Worm (Caenorhabditis elegans): ENCODE data around the gene F43D2.3.
A peak's percentile ranks its signal among the peaks of the same experiment; 100 is the strongest.

F43D2.3 gene

DNA sequence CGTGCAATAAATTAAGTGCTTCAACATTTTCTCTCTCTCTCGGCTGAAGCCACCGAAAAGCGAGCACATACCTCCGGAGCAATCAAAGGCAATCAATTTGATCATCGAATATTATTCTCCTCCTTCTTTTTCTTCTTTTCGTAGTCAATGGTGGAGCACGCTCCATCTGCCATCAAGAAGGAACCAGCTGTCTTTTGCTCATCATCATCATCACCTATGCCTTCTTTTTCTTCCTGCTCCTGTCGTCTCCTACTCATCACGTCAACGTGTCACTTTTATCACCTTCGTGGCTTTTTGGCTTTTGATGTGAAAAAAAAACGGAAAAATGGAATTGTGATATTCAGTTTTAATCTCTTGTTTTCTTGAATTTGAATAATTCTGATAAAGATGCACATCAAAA lies 6.0 kb upstream of the F43D2.3 start:
- TF ChIP-seq bed-3 (GFP tag; optimal IDR thresholded peaks at IDR 0.05) (no peak), pha-4 (tag; optimal IDR thresholded peaks at IDR 0.05) (no peak), lin-13 (tag; optimal IDR thresholded peaks at IDR 0.05) (no peak), hlh-1 (tag; optimal IDR thresholded peaks at IDR 0.05) (peak; percentile 80), elt-3 (tag; optimal IDR thresholded peaks at IDR 0.05) (no peak), mep-1 (tag; optimal IDR thresholded peaks at IDR 0.05) (no peak), mab-5 (tag; optimal IDR thresholded peaks at IDR 0.05) (no peak), sem-2 (GFP tag; optimal IDR thresholded peaks at IDR 0.05) (no peak), lsy-2 (tag; optimal IDR thresholded peaks at IDR 0.05) (no peak), ceh-39 (tag; optimal IDR thresholded peaks at IDR 0.05) (no peak), elt-1 (tag; optimal IDR thresholded peaks at IDR 0.05; ENCODE audit: borderline replicate concordance, insufficient read depth) (no peak), ces-1 (GFP tag; optimal IDR thresholded peaks at IDR 0.05) (no peak), nhr-12 (tag; optimal IDR thresholded peaks at IDR 0.05) (no peak), unc-62 (GFP tag; optimal IDR thresholded peaks at IDR 0.05) (peak; percentile 95), unc-120 (tag; optimal IDR thresholded peaks at IDR 0.05; ENCODE audit: poor library complexity, severe bottlenecking) (peak; percentile 54)

DNA sequence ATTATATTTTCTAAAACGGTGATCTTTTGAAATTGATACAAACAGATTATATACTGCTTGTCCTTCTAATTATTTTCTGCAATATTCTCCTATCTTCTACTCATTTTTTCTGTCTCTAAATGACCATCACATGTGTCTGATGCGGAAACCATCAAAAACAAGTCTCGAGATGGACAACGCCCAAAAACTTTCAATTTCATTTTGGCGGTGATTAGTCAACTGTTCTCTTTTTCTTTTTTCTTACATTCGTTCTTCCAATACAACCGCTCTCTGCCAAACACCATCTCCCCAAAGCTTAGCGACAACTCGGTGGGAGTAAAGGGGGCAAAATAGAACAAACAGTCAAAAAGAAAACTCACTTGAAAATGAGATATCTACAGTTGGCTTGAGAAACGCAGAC lies 1.6 kb downstream of the F43D2.3 start:
- no peak for TF ChIP-seq flh-1 (GFP tag; optimal IDR thresholded peaks at IDR 0.05)
- TF ChIP-seq lin-32 (GFP tag; optimal IDR thresholded peaks at IDR 0.05), result no peak
- no peak for TF ChIP-seq nhr-237 (tag; optimal IDR thresholded peaks at IDR 0.05)
- no peak for TF ChIP-seq mls-2 (tag; optimal IDR thresholded peaks at IDR 0.05)
- TF ChIP-seq nhr-2 (tag; optimal IDR thresholded peaks at IDR 0.05), result no peak

DNA sequence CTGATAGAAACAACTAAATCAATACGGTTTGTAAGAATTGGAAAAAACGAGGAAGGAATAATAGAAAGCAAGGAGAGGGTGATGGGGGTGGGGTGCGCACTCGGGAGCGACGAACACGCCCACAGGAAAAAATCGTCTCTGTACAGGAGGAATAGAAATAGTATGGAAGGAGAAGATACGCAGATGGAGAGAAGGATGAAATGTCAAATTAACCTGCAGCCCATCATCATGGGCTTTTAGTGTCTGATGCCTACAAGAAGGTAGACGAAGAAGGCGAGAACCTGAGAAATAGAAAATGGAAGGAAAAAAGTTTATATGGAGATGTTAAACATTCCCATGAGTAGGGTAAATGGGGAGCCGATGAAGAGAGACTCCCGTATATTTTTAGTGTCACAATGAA lies 3.4 kb downstream of the F43D2.3 start, which contains the start of gene F43D2.6:
F43D2.6 (minus strand) TSS at position 62 of the 400 bp plus-strand sequence.
- no peak for TF ChIP-seq mls-2 (tag; optimal IDR thresholded peaks at IDR 0.05)
- no peak for TF ChIP-seq elt-1 (tag; optimal IDR thresholded peaks at IDR 0.05; ENCODE audit: borderline replicate concordance, insufficient read depth)
- TF ChIP-seq ceh-43 (GFP tag; optimal IDR thresholded peaks at IDR 0.05), result no peak
- no peak for TF ChIP-seq ceh-39 (tag; optimal IDR thresholded peaks at IDR 0.05)
- TF ChIP-seq ceh-83 (GFP tag; optimal IDR thresholded peaks at IDR 0.05), result no peak
- no peak for TF ChIP-seq unc-39 (tag; optimal IDR thresholded peaks at IDR 0.05)
- no peak for TF ChIP-seq zip-8 (tag; optimal IDR thresholded peaks at IDR 0.05)
- TF ChIP-seq drap-1 (GFP tag; optimal IDR thresholded peaks at IDR 0.05), result no peak
- TF ChIP-seq unc-120 (tag; optimal IDR thresholded peaks at IDR 0.05; ENCODE audit: poor library complexity, severe bottlenecking), result no peak
- no peak for TF ChIP-seq ham-2 (GFP tag; optimal IDR thresholded peaks at IDR 0.05)
- TF ChIP-seq mep-1 (tag; optimal IDR thresholded peaks at IDR 0.05), result no peak
- TF ChIP-seq M03D4.4 (tag; optimal IDR thresholded peaks at IDR 0.05), result no peak

DNA sequence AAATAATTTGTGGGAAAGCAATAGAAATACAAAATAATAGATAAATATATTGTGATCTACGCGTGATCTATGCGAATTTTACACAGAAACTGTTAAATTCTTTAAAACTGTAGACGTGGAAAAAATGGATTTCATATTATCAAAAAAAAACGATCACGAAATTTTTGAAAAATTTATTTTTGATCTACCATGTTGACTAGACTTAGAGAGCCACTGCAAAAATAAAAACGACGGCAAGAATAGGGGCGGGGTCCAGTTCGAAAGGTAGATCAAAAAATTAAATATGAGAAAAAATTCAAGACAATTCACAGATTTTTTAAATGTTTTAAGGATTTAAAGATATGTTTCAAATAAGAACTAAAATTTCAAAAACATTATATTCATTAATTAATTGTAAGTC lies 6.4 kb downstream of the F43D2.3 start:
- TF ChIP-seq M03D4.4 (tag; optimal IDR thresholded peaks at IDR 0.05), result no peak
- no peak for TF ChIP-seq sptf-1 (tag; optimal IDR thresholded peaks at IDR 0.05)
- no peak for TF ChIP-seq ceh-43 (GFP tag; optimal IDR thresholded peaks at IDR 0.05)
- no peak for TF ChIP-seq elt-3 (tag; optimal IDR thresholded peaks at IDR 0.05)
- TF ChIP-seq mls-2 (tag; optimal IDR thresholded peaks at IDR 0.05), result no peak
- TF ChIP-seq zip-8 (tag; optimal IDR thresholded peaks at IDR 0.05), result no peak
- TF ChIP-seq drap-1 (GFP tag; optimal IDR thresholded peaks at IDR 0.05), result no peak
- no peak for TF ChIP-seq ceh-39 (tag; optimal IDR thresholded peaks at IDR 0.05)
- no peak for TF ChIP-seq ces-1 (GFP tag; optimal IDR thresholded peaks at IDR 0.05)
- no peak for TF ChIP-seq pha-4 (tag; optimal IDR thresholded peaks at IDR 0.05)
- TF ChIP-seq unc-39 (tag; optimal IDR thresholded peaks at IDR 0.05), result no peak
- no peak for TF ChIP-seq mep-1 (tag; optimal IDR thresholded peaks at IDR 0.05)
- no peak for TF ChIP-seq nhr-237 (tag; optimal IDR thresholded peaks at IDR 0.05)
- TF ChIP-seq bed-3 (GFP tag; optimal IDR thresholded peaks at IDR 0.05), result no peak
- TF ChIP-seq ztf-11 (tag; optimal IDR thresholded peaks at IDR 0.05), result no peak
- no peak for TF ChIP-seq flh-1 (GFP tag; optimal IDR thresholded peaks at IDR 0.05)
- TF ChIP-seq nhr-28 (tag; optimal IDR thresholded peaks at IDR 0.05), result no peak

DNA sequence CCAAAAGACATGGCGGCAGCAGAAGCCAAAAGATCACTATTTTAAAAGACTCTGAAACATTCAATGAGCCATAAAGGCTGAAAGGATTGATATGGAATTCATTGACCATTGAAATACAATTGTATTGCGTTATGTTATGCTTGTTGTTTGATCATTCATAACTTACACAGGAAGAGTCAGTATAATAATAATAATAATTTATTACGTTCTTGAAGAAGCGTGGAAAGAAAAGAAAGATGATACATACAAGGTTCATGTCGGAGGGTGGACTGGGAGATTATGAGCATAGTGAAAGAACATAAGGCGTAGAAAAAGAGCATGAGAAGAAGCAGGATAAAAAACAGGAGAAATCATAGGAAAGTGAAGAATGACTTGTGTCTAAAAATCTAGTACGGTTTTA lies 8.4 kb downstream of the F43D2.3 start, which contains the start of gene F43D2.7:
F43D2.7 (minus strand) TSS at position 101 of the 400 bp plus-strand sequence.
- TF ChIP-seq nhr-237 (tag; optimal IDR thresholded peaks at IDR 0.05) (no peak), cnd-1 (tag; optimal IDR thresholded peaks at IDR 0.05) (no peak), sem-2 (GFP tag; optimal IDR thresholded peaks at IDR 0.05) (no peak), ces-1 (GFP tag; optimal IDR thresholded peaks at IDR 0.05) (no peak), mab-5 (tag; optimal IDR thresholded peaks at IDR 0.05) (no peak), mep-1 (tag; optimal IDR thresholded peaks at IDR 0.05) (no peak), nhr-2 (tag; optimal IDR thresholded peaks at IDR 0.05) (no peak), unc-39 (tag; optimal IDR thresholded peaks at IDR 0.05) (no peak), ceh-83 (GFP tag; optimal IDR thresholded peaks at IDR 0.05) (no peak)
